Worm (Caenorhabditis elegans) whole organism, mixed stage, embryonic: ENCODE results near the gene grl-22.

Source experiments
- ceh-83 ChIP-seq: fragments of 200-800 bp; sonication (Bioruptor generic); optimal IDR thresholded peaks from 2 replicates; lab custom pipeline; 2018; ENCODE audit warnings: mild to moderate bottlenecking, missing genetic modification characterization, missing compliant biosample characterization
- elt-3 ChIP-seq: fragments of 150-350 bp; optimal IDR thresholded peaks from 2 replicates; lab custom pipeline; 2014; ENCODE audit warnings: missing biosample characterization, missing genetic modification characterization

- TF ChIP-seq ceh-83 (GFP tag; lab: Kevin White, UChicago) = no peak
- no peak for TF ChIP-seq elt-3 (tag; lab: Kevin White, UChicago)
Measured at ce11 chrIII:5419527-5419926, 5.7 kb upstream of the grl-22 start.
